Worm (Caenorhabditis elegans): Measurements from ENCODE around the gene F21H7.5.

The F21H7.5 gene

ce11 chrV:16232180-16232579 is 5.1 kb upstream of the F21H7.5 start, which contains the start of gene gst-22:
Gene gst-22, minus strand, starts transcription at chrV:16232282.
- TF ChIP-seq hlh-11 (tag; optimal IDR thresholded peaks at IDR 0.05), result peak; percentile 24
- TF ChIP-seq dmd-6 (GFP tag; IDR thresholded peaks at IDR 0.05), result peak; percentile 82
- peak; percentile 44 for TF ChIP-seq nhr-28 (tag; optimal IDR thresholded peaks at IDR 0.05)
- no peak for TF ChIP-seq tag-97 (GFP tag; IDR thresholded peaks at IDR 0.05)
- peak; percentile 87 for TF ChIP-seq php-3 (GFP tag; IDR thresholded peaks at IDR 0.05)
- TF ChIP-seq nhr-6 (tag; optimal IDR thresholded peaks at IDR 0.05), result no peak
- peak; percentile 82 for TF ChIP-seq pqm-1 (tag; optimal IDR thresholded peaks at IDR 0.05)
- TF ChIP-seq ztf-11 (tag; optimal IDR thresholded peaks at IDR 0.05), result no peak
- no peak for TF ChIP-seq jun-1 (tag; optimal IDR thresholded peaks at IDR 0.05)

ce11 chrV:16233624-16234023 is 3.7 kb upstream of the F21H7.5 start, which contains the start of gene clec-233:
Gene clec-233, plus strand, starts transcription at chrV:16233924.
- TF ChIP-seq F49E8.2 (tag; optimal IDR thresholded peaks at IDR 0.05; ENCODE audit: borderline replicate concordance) (no peak), lin-39 (tag; optimal IDR thresholded peaks at IDR 0.05) (no peak), T26A8.4 (GFP tag; IDR thresholded peaks at IDR 0.05) (no peak), F44E2.7 (GFP tag; IDR thresholded peaks at IDR 0.05) (no peak), ceh-28 (tag; optimal IDR thresholded peaks at IDR 0.05) (no peak), daf-19 (GFP tag; conservative IDR thresholded peaks at IDR 0.05) (no peak), T20F7.1 (GFP tag; optimal IDR thresholded peaks at IDR 0.05) (no peak), madf-5 (GFP tag; IDR thresholded peaks at IDR 0.05) (no peak), madf-9 (GFP tag; conservative IDR thresholded peaks at IDR 0.05) (no peak), ceh-32 (tag; optimal IDR thresholded peaks at IDR 0.05; ENCODE audit: poor library complexity) (no peak), hif-1 (tag; optimal IDR thresholded peaks at IDR 0.05) (no peak)

- TF ChIP-seq lin-39 (tag; optimal IDR thresholded peaks at IDR 0.05), result no peak
- no peak for TF ChIP-seq ctbp-1 (GFP tag; IDR thresholded peaks at IDR 0.05)
- TF ChIP-seq Y5F2A.4 (GFP tag; optimal IDR thresholded peaks at IDR 0.05), result no peak
- no peak for TF ChIP-seq duxl-1 (tag; optimal IDR thresholded peaks at IDR 0.05; ENCODE audit: poor library complexity)
- TF ChIP-seq T20F7.1 (GFP tag; optimal IDR thresholded peaks at IDR 0.05), result no peak
- no peak for TF ChIP-seq nhr-237 (tag; optimal IDR thresholded peaks at IDR 0.05)
- TF ChIP-seq sdz-12 (GFP tag; optimal IDR thresholded peaks at IDR 0.05), result no peak
- no peak for TF ChIP-seq mxl-3 (GFP tag; optimal IDR thresholded peaks at IDR 0.05)
- TF ChIP-seq ces-1 (GFP tag; optimal IDR thresholded peaks at IDR 0.05), result no peak
- no peak for TF ChIP-seq mes-2 (tag; optimal IDR thresholded peaks at IDR 0.05; ENCODE audit: poor library complexity, severe bottlenecking)
- no peak for TF ChIP-seq dve-1 (tag; optimal IDR thresholded peaks at IDR 0.05; ENCODE audit: insufficient read depth)
- no peak for TF ChIP-seq ceh-62 (tag; optimal IDR thresholded peaks at IDR 0.05)
- no peak for TF ChIP-seq nhr-41 (GFP tag; IDR thresholded peaks at IDR 0.05)
- no peak for TF ChIP-seq arid-1 (GFP tag; conservative IDR thresholded peaks at IDR 0.05)
- TF ChIP-seq T26A8.4 (GFP tag; IDR thresholded peaks at IDR 0.05), result no peak
- TF ChIP-seq vab-7 (GFP tag; IDR thresholded peaks at IDR 0.05), result no peak
- no peak for TF ChIP-seq F10B5.3 (tag; optimal IDR thresholded peaks at IDR 0.05)
Measured at ce11 chrV:16235135-16235534, 2.2 kb upstream of the F21H7.5 start, which contains the start of gene F21H7.3. Gene F21H7.3, minus strand, starts transcription at chrV:16235235.

- TF ChIP-seq nhr-41 (GFP tag; IDR thresholded peaks at IDR 0.05), result no peak
- peak; percentile 65 for TF ChIP-seq aha-1 (tag)
Measured at ce11 chrV:16235647-16236046, 1.7 kb upstream of the F21H7.5 start, which contains the start of gene srh-98. Gene srh-98, minus strand, starts transcription at chrV:16235747.
